Fruit fly (Drosophila melanogaster) whole organism, pupa: ENCODE data around the gene vih.

Experiments
- CG10348 ChIP-seq: fragments of 200-800 bp; sonication (Bioruptor generic); IDR thresholded peaks from 2 replicates; pipeline ENCODE4 v1.3.6; 2022; ENCODE audit warnings: missing biosample characterization, missing genetic modification characterization
- CG12605 ChIP-seq: fragments of 200-800 bp; sonication (Bioruptor generic); IDR thresholded peaks from 2 replicates; pipeline ENCODE4 v1.3.6; 2022; ENCODE audit warnings: missing biosample characterization, missing genetic modification characterization
- CG13204 ChIP-seq: fragments of 200-800 bp; sonication (Bioruptor generic); optimal IDR thresholded peaks from 2 replicates; lab custom pipeline; 2018; ENCODE audit warnings: missing biosample characterization, mild to moderate bottlenecking, missing genetic modification characterization, moderate library complexity
- CG14655 ChIP-seq: fragments of 200-800 bp; sonication (Bioruptor generic); optimal IDR thresholded peaks from 3 replicates; lab custom pipeline; 2017; ENCODE audit warnings: mild to moderate bottlenecking, missing biosample characterization, missing genetic modification reagents, missing genetic modification characterization
- CG15710 ChIP-seq: fragments of 200-800 bp; sonication (Bioruptor generic); optimal IDR thresholded peaks from 2 replicates; lab custom pipeline; 2018; ENCODE audit warnings: missing biosample characterization, mild to moderate bottlenecking, missing genetic modification characterization, moderate library complexity
- CG17806 ChIP-seq: fragments of 200-800 bp; sonication (Bioruptor generic); optimal IDR thresholded peaks from 2 replicates; lab custom pipeline; 2018; ENCODE audit warnings: missing biosample characterization, mild to moderate bottlenecking, missing genetic modification characterization, moderate library complexity
- CG32121 ChIP-seq: fragments of 200-800 bp; sonication (Bioruptor generic); IDR thresholded peaks from 2 replicates; pipeline ENCODE4 v1.3.6; 2022; ENCODE audit warnings: missing biosample characterization, missing genetic modification characterization
- CG34367 ChIP-seq: fragments of 200-800 bp; sonication (Bioruptor generic); optimal IDR thresholded peaks from 2 replicates; lab custom pipeline; 2018; ENCODE audit warnings: missing biosample characterization, mild to moderate bottlenecking, missing genetic modification characterization
- CG4496 ChIP-seq: fragments of 200-800 bp; sonication (Bioruptor generic); IDR thresholded peaks from 3 replicates; pipeline ENCODE4 v1.3.6; 2022; ENCODE audit warnings: missing biosample characterization, missing genetic modification characterization
- CG8159 ChIP-seq: fragments of 200-800 bp; sonication (Bioruptor generic); optimal IDR thresholded peaks from 3 replicates; lab custom pipeline; 2018; ENCODE audit warnings: missing biosample characterization, mild to moderate bottlenecking, missing genetic modification characterization, moderate library complexity
- CG8301 ChIP-seq: fragments of 200-800 bp; sonication (Bioruptor generic); optimal IDR thresholded peaks from 2 replicates; lab custom pipeline; 2018; ENCODE audit warnings: missing biosample characterization, mild to moderate bottlenecking, missing genetic modification characterization
- CG9948 ChIP-seq: fragments of 200-800 bp; sonication (Bioruptor generic); optimal IDR thresholded peaks from 2 replicates; lab custom pipeline; 2018; ENCODE audit warnings: missing biosample characterization, mild to moderate bottlenecking, missing genetic modification characterization, moderate library complexity
- D1 ChIP-seq: fragments of 200-800 bp; sonication (Bioruptor generic); optimal IDR thresholded peaks from 2 replicates; lab custom pipeline; 2018; ENCODE audit warnings: missing biosample characterization, mild to moderate bottlenecking, missing genetic modification characterization, moderate library complexity
- EcR ChIP-seq: fragments of 200-800 bp; sonication (Bioruptor generic); optimal IDR thresholded peaks from 3 replicates; lab custom pipeline; 2019; ENCODE audit warnings: missing biosample characterization, missing genetic modification characterization, mild to moderate bottlenecking, moderate library complexity, missing genetic modification reagents
- Ets98B ChIP-seq: fragments of 200-800 bp; sonication (Bioruptor generic); IDR thresholded peaks from 2 replicates; pipeline ENCODE4 v1.3.6; 2022; ENCODE audit warnings: missing biosample characterization, missing genetic modification characterization
- Pif1A ChIP-seq: fragments of 200-800 bp; sonication (Bioruptor generic); optimal IDR thresholded peaks from 3 replicates; lab custom pipeline; 2016; ENCODE audit warnings: missing biosample characterization, missing genetic modification characterization
- Pif1B ChIP-seq: fragments of 200-800 bp; sonication (Bioruptor generic); optimal IDR thresholded peaks from 3 replicates; lab custom pipeline; 2016; ENCODE audit warnings: missing biosample characterization, missing genetic modification characterization
- Snoo ChIP-seq: fragments of 200-800 bp; sonication (Bioruptor generic); optimal IDR thresholded peaks from 3 replicates; lab custom pipeline; 2017; ENCODE audit warnings: missing biosample characterization, mild to moderate bottlenecking, missing genetic modification characterization, inconsistent platforms
- fd96Ca ChIP-seq: fragments of 200-800 bp; sonication (Bioruptor generic); IDR thresholded peaks from 3 replicates; pipeline ENCODE4 v1.3.6; 2022; ENCODE audit warnings: missing biosample characterization, missing genetic modification characterization
- gl ChIP-seq: fragments of 200-800 bp; sonication (Bioruptor generic); optimal IDR thresholded peaks from 2 replicates; lab custom pipeline; 2018; ENCODE audit warnings: missing biosample characterization, mild to moderate bottlenecking, missing genetic modification characterization
- rn ChIP-seq: fragments of 200-800 bp; sonication (Bioruptor generic); IDR thresholded peaks from 2 replicates; pipeline ENCODE4 v1.3.6; 2022; ENCODE audit warnings: missing biosample characterization, missing genetic modification characterization

vih gene

DNA sequence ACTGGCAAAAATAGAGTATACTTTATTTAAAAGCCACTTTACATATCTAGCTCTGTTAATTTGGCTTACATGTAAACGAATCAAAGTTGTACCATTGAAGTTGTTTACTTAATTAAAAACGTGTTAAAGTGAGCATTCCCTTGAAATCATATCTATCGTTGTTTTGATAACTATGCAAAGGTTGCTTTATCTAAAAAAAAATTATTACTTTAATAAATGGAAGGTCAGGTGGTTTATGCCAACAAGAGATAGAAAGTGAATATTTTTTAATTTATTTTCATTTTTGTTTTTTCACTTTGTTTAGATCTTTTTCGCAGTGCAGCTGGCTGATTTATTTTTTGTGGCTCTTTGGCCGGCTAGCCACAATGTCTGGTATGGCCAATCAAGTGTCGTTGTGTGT, 21.2 kb upstream of the vih start:
- TF ChIP-seq Snoo (tag; lab: Kevin White, UChicago) (no peak), gl (no peak), CG8301 (tag; lab: Kevin White, UChicago) (peak; percentile 80), Ets98B (GFP tag; lab: Robert Waterston, UW) (peak; percentile 77), CG14655 (GFP tag; lab: Kevin White, UChicago) (peak; percentile 86), fd96Ca (GFP tag; lab: Robert Waterston, UW) (peak; percentile 50; the same call in 2 of the 3 replicates), CG32121 (peak; percentile 88), EcR (GFP tag; lab: Kevin White, UChicago) (no peak), rn (peak; percentile 59; the same call in 1 of the 2 replicates), CG13204 (GFP tag; lab: Kevin White, UChicago) (peak; percentile 9), CG34367 (peak; percentile 37), Pif1A (peak; percentile 61), CG9948 (tag; lab: Kevin White, UChicago) (peak; percentile 66), Pif1B (GFP tag; lab: Kevin White, UChicago) (peak; percentile 53), CG8159 (peak; percentile 73), CG15710 (tag; lab: Kevin White, UChicago) (peak; percentile 65), CG17806 (tag; lab: Kevin White, UChicago) (peak; percentile 51), CG4496 (GFP tag; lab: Robert Waterston, UW) (peak; percentile 73; the same call in 2 of the 3 replicates), CG12605 (peak; percentile 73), D1 (tag; lab: Kevin White, UChicago) (no peak), CG10348 (0 out of 2 replicates have a peak, but pooled peaks have one; percentile 43)
- TF ChIP-seq, all 21 proteins: peak for 17

DNA sequence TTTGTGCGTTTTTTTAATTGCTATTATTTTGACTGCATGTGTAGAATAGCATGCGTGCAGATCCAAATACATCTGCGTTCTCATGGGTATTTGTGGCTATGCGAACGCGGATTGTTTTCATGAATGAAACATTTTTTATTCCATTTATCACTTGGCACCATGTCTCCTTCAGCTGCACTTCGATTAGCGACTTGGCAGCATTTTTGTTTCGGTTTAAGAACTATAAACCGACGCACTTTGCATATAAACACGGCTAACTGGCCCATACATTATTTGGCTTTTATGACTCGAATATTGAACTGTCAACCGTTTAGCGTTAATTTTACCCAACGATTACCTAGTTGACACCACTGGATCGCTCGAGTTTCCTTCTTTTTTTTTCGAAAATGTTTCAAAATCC, 19.6 kb upstream of the vih start:
- TF ChIP-seq rn (no peak), Snoo (tag; lab: Kevin White, UChicago) (no peak), CG4496 (GFP tag; lab: Robert Waterston, UW) (0 out of 3 replicates have a peak, but pooled peaks have one; percentile 38), gl (no peak), CG32121 (peak; percentile 16; the same call in 1 of the 2 replicates)

DNA sequence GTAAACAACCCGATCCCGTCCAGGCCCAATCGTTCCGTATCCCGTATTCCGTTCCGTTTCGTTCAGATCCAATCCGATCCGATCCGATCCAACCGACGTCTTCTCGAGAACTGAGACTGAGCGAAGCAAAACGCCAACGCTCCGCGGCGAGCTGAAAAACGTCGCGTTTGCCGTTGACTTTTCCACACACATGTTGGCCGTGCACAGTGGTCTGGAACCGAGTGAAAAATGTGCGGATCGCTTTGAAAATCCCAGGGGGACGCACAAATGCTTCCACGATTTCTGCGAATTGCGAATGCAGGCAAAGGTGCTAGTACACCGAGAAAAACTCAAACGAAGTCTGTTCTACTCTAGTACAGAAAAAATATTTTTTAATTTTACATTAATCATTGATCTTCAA, 19.1 kb upstream of the vih start, which contains the start of gene CG10663:
CG10663 (minus strand) TSS at position 88 of the 400 bp plus-strand sequence.
- peak; percentile 20 for TF ChIP-seq EcR (GFP tag; lab: Kevin White, UChicago)
- TF ChIP-seq rn, result no peak
- TF ChIP-seq CG32121, result no peak
- peak; percentile 51 for TF ChIP-seq Ets98B (GFP tag; lab: Robert Waterston, UW)
- TF ChIP-seq CG14655 (GFP tag; lab: Kevin White, UChicago), result peak; percentile 22
- TF ChIP-seq Snoo (tag; lab: Kevin White, UChicago), result no peak
- TF ChIP-seq CG4496 (GFP tag; lab: Robert Waterston, UW), result peak; percentile 77
- TF ChIP-seq CG8301 (tag; lab: Kevin White, UChicago), result peak; percentile 21
- no peak for TF ChIP-seq gl
- peak; percentile 22 for TF ChIP-seq CG13204 (GFP tag; lab: Kevin White, UChicago)
- TF ChIP-seq, all 21 proteins: peak for 6

- no peak for TF ChIP-seq D1 (tag; lab: Kevin White, UChicago)
- no peak for TF ChIP-seq CG34367
- no peak for TF ChIP-seq gl
- TF ChIP-seq Ets98B (GFP tag; lab: Robert Waterston, UW), result no peak
- no peak for TF ChIP-seq CG8301 (tag; lab: Kevin White, UChicago)
- no peak for TF ChIP-seq CG13204 (GFP tag; lab: Kevin White, UChicago)
- no peak for TF ChIP-seq fd96Ca (GFP tag; lab: Robert Waterston, UW)
- no peak for TF ChIP-seq EcR (GFP tag; lab: Kevin White, UChicago)
- no peak for TF ChIP-seq CG12605
- no peak for TF ChIP-seq CG9948 (tag; lab: Kevin White, UChicago)
- no peak for TF ChIP-seq CG10348
- no peak for TF ChIP-seq CG32121
- no peak for TF ChIP-seq CG8159
These were observed 17.9 kb upstream of the vih start for dm6 chr3L:12486175-12486574.

DNA sequence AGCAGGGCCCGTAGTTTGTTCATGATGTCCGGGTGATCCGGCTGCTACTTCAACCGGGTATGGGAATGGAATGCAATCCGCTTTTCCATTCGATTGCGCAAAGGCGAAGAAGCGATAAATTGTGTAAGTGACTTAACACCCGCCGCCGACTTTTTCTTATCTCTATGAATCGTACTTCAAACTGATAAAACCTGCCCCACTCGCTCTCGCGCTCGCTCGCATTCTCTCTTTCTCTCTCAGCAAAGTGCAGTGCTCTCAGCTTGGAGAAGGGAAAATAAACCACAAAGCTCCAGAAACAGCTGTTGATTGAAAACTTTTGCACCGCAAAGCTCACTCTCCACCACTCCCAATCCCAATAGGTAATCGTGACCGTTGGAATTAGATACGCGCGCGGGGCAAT, 14.1 kb upstream of the vih start:
- TF ChIP-seq Ets98B (GFP tag; lab: Robert Waterston, UW) (peak; percentile 53; the same call in 1 of the 2 replicates), CG8301 (tag; lab: Kevin White, UChicago) (no peak), gl (peak; percentile 25), EcR (GFP tag; lab: Kevin White, UChicago) (peak; percentile 87), CG14655 (GFP tag; lab: Kevin White, UChicago) (no peak), fd96Ca (GFP tag; lab: Robert Waterston, UW) (peak; percentile 44; the same call in 1 of the 3 replicates), CG8159 (no peak), CG12605 (peak; percentile 46), CG32121 (0 out of 2 replicates have a peak, but pooled peaks have one; percentile 20), CG17806 (tag; lab: Kevin White, UChicago) (no peak), Pif1B (GFP tag; lab: Kevin White, UChicago) (peak; percentile 52)

- TF ChIP-seq CG13204 (GFP tag; lab: Kevin White, UChicago) (peak; percentile 60), CG12605 (peak; percentile 93), CG34367 (peak; percentile 89), Ets98B (GFP tag; lab: Robert Waterston, UW) (peak; percentile 97), CG4496 (GFP tag; lab: Robert Waterston, UW) (peak; percentile 96), CG10348 (peak; percentile 79; the same call in 1 of the 2 replicates), CG15710 (tag; lab: Kevin White, UChicago) (peak; percentile 87), CG9948 (tag; lab: Kevin White, UChicago) (peak; percentile 85), Pif1B (GFP tag; lab: Kevin White, UChicago) (peak; percentile 96), fd96Ca (GFP tag; lab: Robert Waterston, UW) (peak; percentile 96), CG17806 (tag; lab: Kevin White, UChicago) (peak; percentile 89), CG8159 (peak; percentile 89), rn (peak; percentile 81; the same call in 1 of the 2 replicates), D1 (tag; lab: Kevin White, UChicago) (peak; percentile 69), Pif1A (peak; percentile 94), CG14655 (GFP tag; lab: Kevin White, UChicago) (peak; percentile 94), gl (peak; percentile 61), EcR (GFP tag; lab: Kevin White, UChicago) (peak; percentile 50), CG32121 (peak; percentile 95), CG8301 (tag; lab: Kevin White, UChicago) (peak; percentile 94), Snoo (tag; lab: Kevin White, UChicago) (peak; percentile 85)
- TF ChIP-seq, all 21 proteins: peak for 21
These were observed 13.6 kb upstream of the vih start, which contains the start of gene CG10660 for dm6 chr3L:12490418-12491035. CG10660 (minus strand) TSS chr3L:12490676.
